Worm (Caenorhabditis elegans): ENCODE measurements around the gene fask-1.

- TF ChIP-seq him-1 (tag; optimal IDR thresholded peaks at IDR 0.05): no peak
- TF ChIP-seq W03F9.2 (tag; optimal IDR thresholded peaks at IDR 0.05): no peak
- no peak for TF ChIP-seq dao-5 (tag; optimal IDR thresholded peaks at IDR 0.05)
Observed at ce11 chrIV:13075625-13076252, 24.8 kb upstream of the fask-1 start.

Data from whole organism, L4/young adult.